Fruit fly (Drosophila melanogaster) whole organism, embryonic: ENCODE data around the gene bin.

Source experiments
- CG16815 ChIP-seq: fragments of 200-800 bp; sonication (Bioruptor generic); optimal IDR thresholded peaks from 3 replicates; lab custom pipeline; 2017; ENCODE audit warnings: missing biosample characterization, mild to moderate bottlenecking, missing genetic modification characterization
- CG17612 ChIP-seq: fragments of 200-800 bp; sonication (Bioruptor generic); IDR thresholded peaks from 2 replicates; pipeline ENCODE4 v1.3.6; 2022; ENCODE audit warnings: missing biosample characterization, missing genetic modification characterization
- CG8281 ChIP-seq: fragments of 200-800 bp; sonication (Bioruptor generic); optimal IDR thresholded peaks from 2 replicates; lab custom pipeline; 2018; ENCODE audit warnings: missing biosample characterization, mild to moderate bottlenecking, missing genetic modification characterization, moderate library complexity
- Dek ChIP-seq: fragments of 200-800 bp; sonication (Bioruptor generic); optimal IDR thresholded peaks from 3 replicates; lab custom pipeline; 2019; ENCODE audit warnings: missing biosample characterization, mild to moderate bottlenecking, missing genetic modification characterization, moderate library complexity
- gro ChIP-seq: fragments of 200-800 bp; sonication (Bioruptor generic); optimal IDR thresholded peaks from 2 replicates; lab custom pipeline; 2016; ENCODE audit warnings: missing biosample characterization, missing genetic modification characterization
- klu ChIP-seq: fragments of 200-800 bp; sonication (Bioruptor generic); IDR thresholded peaks from 2 replicates; pipeline ENCODE4 v1.3.6; 2022; ENCODE audit warnings: missing biosample characterization, missing genetic modification characterization
- lov ChIP-seq, 2 experiments: fragments of 200-800 bp in 1 of 2; fragments of >200 bp in 1 of 2; sonication (Bioruptor generic) in 1 of 2; IDR thresholded peaks in 1 of 2; optimal IDR thresholded peaks in 1 of 2; 2 replicates in 1 of 2; 3 replicates in 1 of 2; pipeline versions ENCODE4 v1.3.6 to Lab custom; 2017 to 2022; ENCODE audit warnings: missing biosample characterization in 1 of 2, missing genetic modification characterization in 1 of 2

- TF ChIP-seq CG17612 (no peak), gro (GFP tag; lab: Kevin White, UChicago) (no peak), Dek (tag; lab: Kevin White, UChicago) (no peak), klu (GFP tag; lab: Robert Waterston, UW) (no peak), lov (optimal IDR thresholded peaks at IDR 0.05; lab: Kevin White, UChicago) (no peak), lov (GFP tag; IDR thresholded peaks at IDR 0.05; lab: Robert Waterston, UW) (no peak), CG8281 (tag; lab: Kevin White, UChicago) (no peak), CG16815 (no peak)
Observed at dm6 chr3L:6980553-6980952, 9.9 kb upstream of the bin start.
